Worm (Caenorhabditis elegans) whole organism, L4 larva: ENCODE data around the gene gpcp-2.
A peak's percentile ranks its signal among the peaks of the same experiment; 100 is the strongest.

Experiments used
- D1046.2 ChIP-seq: fragments of 200-800 bp; sonication (Bioruptor generic); IDR thresholded peaks from 2 replicates; pipeline ENCODE4 v1.3.6; 2022; ENCODE audit warnings: missing genetic modification characterization, missing compliant biosample characterization
- R02D3.7 ChIP-seq: fragments of 150-350 bp; sonication (generic microtip); optimal IDR thresholded peaks from 3 replicates; lab custom pipeline; 2014; ENCODE audit warnings: missing biosample characterization, missing genetic modification characterization
- T26A8.4 ChIP-seq: fragments of 200-800 bp; sonication (Bioruptor generic); IDR thresholded peaks from 2 replicates; pipeline ENCODE4 v1.3.6; 2022; ENCODE audit warnings: missing genetic modification characterization, missing compliant biosample characterization
- Y5F2A.4 ChIP-seq: fragments of 200-800 bp; sonication (Bioruptor generic); optimal IDR thresholded peaks from 2 replicates; lab custom pipeline; 2018; ENCODE audit warnings: mild to moderate bottlenecking, missing genetic modification characterization, missing compliant biosample characterization
- ZK337.2 ChIP-seq: fragments of 200-800 bp; sonication (Bioruptor generic); IDR thresholded peaks from 2 replicates; pipeline ENCODE4 v1.3.6; 2022; ENCODE audit warnings: missing genetic modification reagents, missing genetic modification characterization, missing compliant biosample characterization
- aly-2 ChIP-seq: sonication (generic microtip); optimal IDR thresholded peaks from 2 replicates; lab custom pipeline; 2018; ENCODE audit warnings: missing biosample characterization, missing genetic modification characterization
- ama-1 ChIP-seq: fragments of 150-350 bp; optimal IDR thresholded peaks from 2 replicates; lab custom pipeline; 2014; ENCODE audit warnings: inconsistent platforms, mixed read lengths
- arid-1 ChIP-seq: fragments of 200-800 bp; sonication (Bioruptor generic); conservative IDR thresholded peaks from 2 replicates; pipeline ENCODE4 v1.3.6; 2022; ENCODE audit warnings: missing genetic modification reagents, missing genetic modification characterization, missing compliant biosample characterization
- ceh-20 ChIP-seq: fragments of 200-800 bp; sonication (Bioruptor generic); IDR thresholded peaks from 2 replicates; pipeline ENCODE4 v1.3.6; 2022; ENCODE audit warnings: missing genetic modification reagents, missing genetic modification characterization, missing compliant biosample characterization
- ceh-28 ChIP-seq: fragments of 150-350 bp; optimal IDR thresholded peaks from 2 replicates; lab custom pipeline; 2014; ENCODE audit warnings: missing biosample characterization, missing genetic modification reagents, missing genetic modification characterization
- ceh-32 ChIP-seq: sonication (generic microtip); optimal IDR thresholded peaks from 2 replicates; lab custom pipeline; 2016; ENCODE audit warnings: mild to moderate bottlenecking, missing genetic modification characterization, missing compliant biosample characterization; ENCODE audit not compliant: poor library complexity
- ceh-62 ChIP-seq: sonication (generic microtip); optimal IDR thresholded peaks from 2 replicates; lab custom pipeline; 2017; ENCODE audit warnings: missing biosample characterization, missing genetic modification characterization
- ceh-82 ChIP-seq: sonication (generic microtip); optimal IDR thresholded peaks from 2 replicates; lab custom pipeline; 2017; ENCODE audit warnings: missing biosample characterization, missing genetic modification characterization
- cey-2 ChIP-seq: sonication (generic microtip); optimal IDR thresholded peaks from 3 replicates; lab custom pipeline; 2017; ENCODE audit warnings: missing genetic modification characterization, mild to moderate bottlenecking, missing compliant biosample characterization, antibody characterized with exemption, borderline replicate concordance; ENCODE audit not compliant: insufficient read depth
- daf-16 ChIP-seq, 3 experiments: sonication (generic microtip); optimal IDR thresholded peaks; 2 replicates each; lab custom pipeline; 2016 to 2017; ENCODE audit warnings: missing genetic modification characterization in 3 of 3, missing genetic modification reagents in 3 of 3, mild to moderate bottlenecking in 2 of 3, missing compliant biosample characterization in 2 of 3, missing biosample characterization in 1 of 3, moderate library complexity in 1 of 3
- daf-8 ChIP-seq: fragments of 200-800 bp; sonication (Bioruptor generic); IDR thresholded peaks from 2 replicates; pipeline ENCODE4 v1.3.6; 2022; ENCODE audit warnings: missing genetic modification characterization, missing compliant biosample characterization
- dmd-6 ChIP-seq: fragments of 200-800 bp; sonication (Bioruptor generic); IDR thresholded peaks from 2 replicates; pipeline ENCODE4 v1.3.6; 2022; ENCODE audit warnings: missing genetic modification reagents, missing genetic modification characterization, missing compliant biosample characterization
- dmd-9 ChIP-seq: fragments of 200-800 bp; sonication (Bioruptor generic); IDR thresholded peaks from 2 replicates; pipeline ENCODE4 v1.3.6; 2022; ENCODE audit warnings: missing genetic modification reagents, missing genetic modification characterization, missing compliant biosample characterization
- dpl-1 ChIP-seq: fragments of 150-350 bp; optimal IDR thresholded peaks from 2 replicates; lab custom pipeline; 2014; ENCODE audit warnings: missing biosample characterization, missing genetic modification reagents, missing genetic modification characterization
- dve-1 ChIP-seq: sonication (generic microtip); optimal IDR thresholded peaks from 2 replicates; lab custom pipeline; 2017; ENCODE audit warnings: antibody characterized with exemption, mild to moderate bottlenecking, missing genetic modification characterization, missing compliant biosample characterization; ENCODE audit not compliant: insufficient read depth
- egl-27 ChIP-seq: sonication (generic microtip); optimal IDR thresholded peaks from 3 replicates; lab custom pipeline; 2017; ENCODE audit warnings: missing biosample characterization, missing genetic modification reagents, missing genetic modification characterization
- hlh-30 ChIP-seq: sonication (generic microtip); optimal IDR thresholded peaks from 2 replicates; lab custom pipeline; 2017; ENCODE audit warnings: antibody characterized with exemption, mild to moderate bottlenecking, missing genetic modification characterization, missing compliant biosample characterization; ENCODE audit not compliant: insufficient read depth
- lim-7 ChIP-seq: fragments of 200-800 bp; sonication (Bioruptor generic); IDR thresholded peaks from 2 replicates; pipeline ENCODE4 v1.3.6; 2022; ENCODE audit warnings: missing genetic modification characterization, missing compliant biosample characterization
- lin-1 ChIP-seq: fragments of 200-800 bp; sonication (Bioruptor generic); IDR thresholded peaks from 2 replicates; pipeline ENCODE4 v1.3.6; 2022; ENCODE audit warnings: missing genetic modification reagents, missing genetic modification characterization, missing compliant biosample characterization
- lin-13 ChIP-seq: fragments of 150-350 bp; optimal IDR thresholded peaks from 2 replicates; lab custom pipeline; 2014; ENCODE audit warnings: missing biosample characterization, missing genetic modification reagents, missing genetic modification characterization
- lin-29 ChIP-seq: fragments of 200-800 bp; sonication (Bioruptor generic); IDR thresholded peaks from 2 replicates; pipeline ENCODE4 v1.3.6; 2022; ENCODE audit warnings: missing genetic modification reagents, missing genetic modification characterization, missing compliant biosample characterization
- lin-39 ChIP-seq: fragments of 150-350 bp; optimal IDR thresholded peaks from 2 replicates; lab custom pipeline; 2014; ENCODE audit warnings: missing biosample characterization, missing genetic modification reagents, missing genetic modification characterization
- lsy-2 ChIP-seq, 2 experiments: fragments of 150-350 bp in 1 of 2; sonication (generic microtip) in 1 of 2; optimal IDR thresholded peaks; 2 replicates each; lab custom pipeline; 2014 to 2017; ENCODE audit warnings: missing biosample characterization in 2 of 2, missing genetic modification characterization in 2 of 2
- mep-1 ChIP-seq: fragments of 150-350 bp; sonication (generic microtip); optimal IDR thresholded peaks from 3 replicates; lab custom pipeline; 2014; ENCODE audit warnings: missing biosample characterization, missing genetic modification characterization
- mxl-2 ChIP-seq: fragments of 200-800 bp; sonication (Bioruptor generic); conservative IDR thresholded peaks from 2 replicates; pipeline ENCODE4 v1.3.6; 2022; ENCODE audit warnings: missing genetic modification reagents, missing genetic modification characterization, missing compliant biosample characterization
- mxl-3 ChIP-seq: fragments of 200-800 bp; sonication (Bioruptor generic); optimal IDR thresholded peaks from 2 replicates; lab custom pipeline; 2018; ENCODE audit warnings: mild to moderate bottlenecking, missing genetic modification characterization, missing compliant biosample characterization
- nhr-111 ChIP-seq: fragments of 200-800 bp; sonication (Bioruptor generic); optimal IDR thresholded peaks from 2 replicates; lab custom pipeline; 2018; ENCODE audit warnings: mild to moderate bottlenecking, missing genetic modification characterization, missing compliant biosample characterization
- nhr-237 ChIP-seq: sonication (generic microtip); optimal IDR thresholded peaks from 2 replicates; lab custom pipeline; 2017; ENCODE audit warnings: missing biosample characterization, missing genetic modification characterization
- nhr-41 ChIP-seq: fragments of 200-800 bp; sonication (Bioruptor generic); IDR thresholded peaks from 2 replicates; pipeline ENCODE4 v1.3.6; 2022; ENCODE audit warnings: missing genetic modification reagents, missing genetic modification characterization, missing compliant biosample characterization
- nhr-42 ChIP-seq: fragments of 200-800 bp; sonication (Bioruptor generic); IDR thresholded peaks from 2 replicates; pipeline ENCODE4 v1.3.6; 2022; ENCODE audit warnings: missing genetic modification characterization, missing compliant biosample characterization
- nhr-6 ChIP-seq: fragments of 150-350 bp; optimal IDR thresholded peaks from 2 replicates; lab custom pipeline; 2014; ENCODE audit warnings: missing biosample characterization, missing genetic modification characterization
- php-3 ChIP-seq: fragments of 200-800 bp; sonication (Bioruptor generic); IDR thresholded peaks from 2 replicates; pipeline ENCODE4 v1.3.6; 2022; ENCODE audit warnings: missing genetic modification reagents, missing genetic modification characterization, missing compliant biosample characterization
- pqm-1 ChIP-seq: sonication (generic microtip); optimal IDR thresholded peaks from 2 replicates; lab custom pipeline; 2017; ENCODE audit warnings: missing biosample characterization, missing genetic modification characterization
- sdz-12 ChIP-seq: fragments of 200-800 bp; sonication (Bioruptor generic); optimal IDR thresholded peaks from 2 replicates; lab custom pipeline; 2018; ENCODE audit warnings: mild to moderate bottlenecking, missing genetic modification characterization, missing compliant biosample characterization
- snpc-1.2 ChIP-seq: fragments of 200-800 bp; sonication (Bioruptor generic); IDR thresholded peaks from 2 replicates; pipeline ENCODE4 v1.3.6; 2022; ENCODE audit warnings: missing genetic modification reagents, missing genetic modification characterization, missing compliant biosample characterization
- tra-1 ChIP-seq: fragments of 200-800 bp; sonication (Bioruptor generic); IDR thresholded peaks from 2 replicates; pipeline ENCODE4 v1.3.6; 2022; ENCODE audit warnings: missing genetic modification reagents, missing genetic modification characterization, missing compliant biosample characterization
- zag-1 ChIP-seq: fragments of 150-350 bp; optimal IDR thresholded peaks from 2 replicates; lab custom pipeline; 2014; ENCODE audit warnings: missing biosample characterization, missing genetic modification characterization
- zip-11 ChIP-seq: fragments of 200-800 bp; sonication (Bioruptor generic); IDR thresholded peaks from 2 replicates; pipeline ENCODE4 v1.3.6; 2022; ENCODE audit warnings: missing genetic modification characterization, missing compliant biosample characterization
- ztf-7 ChIP-seq: fragments of 150-350 bp; optimal IDR thresholded peaks from 2 replicates; lab custom pipeline; 2014; ENCODE audit warnings: missing biosample characterization, missing genetic modification characterization

Gene gpcp-2

ce11 chrII:8032657-8033056, 40.5 kb downstream of the gpcp-2 start, which contains the start of gene nrf-6 (continued):
- TF ChIP-seq ceh-32 = no peak
- no peak for TF ChIP-seq ztf-7
- TF ChIP-seq egl-27 (tag; lab: Kevin White, UChicago) = no peak
- TF ChIP-seq lin-29 (GFP tag; lab: Robert Waterston, UW) = no peak
- TF ChIP-seq R02D3.7 = no peak
- no peak for TF ChIP-seq T26A8.4 (GFP tag; lab: Robert Waterston, UW)
- TF ChIP-seq ZK337.2 = no peak
- TF ChIP-seq lin-13 (GFP tag; lab: Kevin White, UChicago) = no peak
- no peak for TF ChIP-seq arid-1
- TF ChIP-seq lsy-2 (tag; optimal IDR thresholded peaks at IDR 0.05; lab: Kevin White, UChicago) = no peak
- TF ChIP-seq nhr-41 = no peak
- TF ChIP-seq mep-1 (tag; lab: Kevin White, UChicago) = no peak
- peak; percentile 46; the same call in 1 of the 2 replicates for TF ChIP-seq php-3 (GFP tag; lab: Robert Waterston, UW)
- TF ChIP-seq zip-11 (GFP tag; lab: Robert Waterston, UW) = no peak
- TF ChIP-seq dmd-9 (GFP tag; lab: Robert Waterston, UW) = no peak
- no peak for TF ChIP-seq ama-1
- no peak for TF ChIP-seq nhr-111 (GFP tag; lab: Kevin White, UChicago)
- no peak for TF ChIP-seq lin-39 (tag; lab: Kevin White, UChicago)
- TF ChIP-seq ceh-62 (tag; lab: Kevin White, UChicago) = no peak
- no peak for TF ChIP-seq sdz-12 (GFP tag; lab: Kevin White, UChicago)
- no peak for TF ChIP-seq mxl-3 (GFP tag; lab: Kevin White, UChicago)
- TF ChIP-seq nhr-237 (tag; lab: Kevin White, UChicago) = no peak
- no peak for TF ChIP-seq D1046.2
- TF ChIP-seq nhr-42 (GFP tag; lab: Robert Waterston, UW) = no peak
- peak; percentile 90 for TF ChIP-seq dmd-6 (GFP tag; lab: Robert Waterston, UW)
- TF ChIP-seq pqm-1 (tag; lab: Kevin White, UChicago) = peak; percentile 43
- TF ChIP-seq snpc-1.2 = no peak
- peak; percentile 74 for TF ChIP-seq dve-1
- no peak for TF ChIP-seq cey-2 (tag; lab: Kevin White, UChicago)
- TF ChIP-seq lim-7 (GFP tag; lab: Robert Waterston, UW) = no peak
- no peak for TF ChIP-seq ceh-28 (tag; lab: Kevin White, UChicago)
- TF ChIP-seq dpl-1 = no peak
- no peak for TF ChIP-seq ceh-82 (tag; lab: Kevin White, UChicago)
- TF ChIP-seq nhr-6 (tag; lab: Kevin White, UChicago) = no peak
- no peak for TF ChIP-seq zag-1 (tag; lab: Kevin White, UChicago)
- peak; percentile 66; the same call in 1 of the 2 replicates for TF ChIP-seq tra-1 (GFP tag; lab: Robert Waterston, UW)
- TF ChIP-seq hlh-30 (tag; lab: Kevin White, UChicago) = no peak
- TF ChIP-seq Y5F2A.4 (GFP tag; lab: Kevin White, UChicago) = no peak
- no peak for TF ChIP-seq daf-8 (GFP tag; lab: Robert Waterston, UW)

ce11 chrII:8028730-8029129, 44.4 kb downstream of the gpcp-2 start:
- TF ChIP-seq aly-2 (tag; lab: Kevin White, UChicago) (no peak), daf-16 (GFP tag; optimal IDR thresholded peaks at IDR 0.05; lab: Kevin White, UChicago) (no peak), daf-16 (tag; optimal IDR thresholded peaks at IDR 0.05; lab: Kevin White, UChicago) (no peak), ceh-62 (tag; lab: Kevin White, UChicago) (no peak), lin-1 (GFP tag; lab: Robert Waterston, UW) (no peak), mxl-2 (GFP tag; lab: Robert Waterston, UW) (no peak), lin-39 (tag; lab: Kevin White, UChicago) (no peak), sdz-12 (GFP tag; lab: Kevin White, UChicago) (no peak), ceh-20 (GFP tag; lab: Robert Waterston, UW) (no peak)
- TF ChIP-seq, all 104 proteins: peak for 0
